Fruit fly (Drosophila melanogaster) whole organism, prepupa: ENCODE data around the gene CG33124.

Experiments
- Blimp-1 ChIP-seq: fragments of 200-800 bp; sonication (Bioruptor generic); optimal IDR thresholded peaks from 3 replicates; lab custom pipeline; 2017; ENCODE audit warnings: missing biosample characterization, missing genetic modification characterization, mild to moderate bottlenecking, moderate library complexity, missing genetic modification reagents
- CG10631 ChIP-seq: fragments of 200-800 bp; sonication (Bioruptor generic); optimal IDR thresholded peaks from 2 replicates; lab custom pipeline; 2016; ENCODE audit warnings: missing biosample characterization, missing genetic modification characterization
- CG11294 ChIP-seq: fragments of 200-800 bp; sonication (Bioruptor generic); IDR thresholded peaks from 2 replicates; pipeline ENCODE4 v1.3.6; 2022; ENCODE audit warnings: missing biosample characterization, missing genetic modification characterization
- CG11762 ChIP-seq: fragments of 200-800 bp; sonication (Bioruptor generic); optimal IDR thresholded peaks from 3 replicates; lab custom pipeline; 2016; ENCODE audit warnings: missing biosample characterization, missing genetic modification characterization; ENCODE audit not compliant: insufficient read depth
- CG11902 ChIP-seq: fragments of 200-800 bp; sonication (Bioruptor generic); optimal IDR thresholded peaks from 3 replicates; lab custom pipeline; 2016; ENCODE audit warnings: missing biosample characterization, missing genetic modification characterization
- CG15336 ChIP-seq: fragments of 200-800 bp; sonication (Bioruptor generic); IDR thresholded peaks from 2 replicates; pipeline ENCODE4 v1.3.6; 2022; ENCODE audit warnings: missing biosample characterization, missing genetic modification characterization
- CG1621 ChIP-seq: fragments of 200-800 bp; sonication (Bioruptor generic); optimal IDR thresholded peaks from 3 replicates; lab custom pipeline; 2018; ENCODE audit warnings: missing biosample characterization, mild to moderate bottlenecking, missing genetic modification characterization
- CG16779 ChIP-seq: fragments of 200-800 bp; sonication (Bioruptor generic); optimal IDR thresholded peaks from 3 replicates; lab custom pipeline; 2017; ENCODE audit warnings: missing biosample characterization, mild to moderate bottlenecking, missing genetic modification characterization
- CG3032 ChIP-seq: fragments of 200-800 bp; optimal IDR thresholded peaks from 2 replicates; lab custom pipeline; 2019; ENCODE audit warnings: missing biosample characterization, mild to moderate bottlenecking, missing genetic modification characterization, moderate library complexity
- CG31627 ChIP-seq: fragments of 200-800 bp; sonication (Bioruptor generic); optimal IDR thresholded peaks from 3 replicates; lab custom pipeline; 2016; ENCODE audit warnings: missing biosample characterization, missing genetic modification characterization
- CG32006 ChIP-seq: fragments of 200-800 bp; sonication (Bioruptor generic); optimal IDR thresholded peaks from 3 replicates; lab custom pipeline; 2017; ENCODE audit warnings: missing biosample characterization, mild to moderate bottlenecking, missing genetic modification characterization
- CG3919 ChIP-seq: fragments of 200-800 bp; sonication (Bioruptor generic); optimal IDR thresholded peaks from 3 replicates; lab custom pipeline; 2016; ENCODE audit warnings: missing biosample characterization, missing genetic modification characterization
- CG6808 ChIP-seq: fragments of 200-800 bp; sonication (Bioruptor generic); optimal IDR thresholded peaks from 3 replicates; lab custom pipeline; 2017; ENCODE audit warnings: missing biosample characterization, missing genetic modification characterization, mild to moderate bottlenecking, moderate library complexity, missing genetic modification reagents
- CG6854 ChIP-seq: fragments of 200-800 bp; sonication (Bioruptor generic); optimal IDR thresholded peaks from 2 replicates; lab custom pipeline; 2017; ENCODE audit warnings: missing biosample characterization, mild to moderate bottlenecking, missing genetic modification characterization
- CG7368 ChIP-seq: fragments of 200-800 bp; sonication (Bioruptor generic); optimal IDR thresholded peaks from 3 replicates; lab custom pipeline; 2016; ENCODE audit warnings: missing biosample characterization, missing genetic modification characterization
- CG8119 ChIP-seq: fragments of 200-800 bp; sonication (Bioruptor generic); IDR thresholded peaks from 3 replicates; pipeline ENCODE4 v1.3.6; 2022; ENCODE audit warnings: missing biosample characterization, missing genetic modification characterization
- CG8632 ChIP-seq: fragments of 200-800 bp; sonication (Bioruptor generic); optimal IDR thresholded peaks from 3 replicates; lab custom pipeline; 2016; ENCODE audit warnings: missing biosample characterization, missing genetic modification characterization
- CG9139 ChIP-seq: fragments of 200-800 bp; sonication (Bioruptor generic); optimal IDR thresholded peaks from 3 replicates; lab custom pipeline; 2017; ENCODE audit warnings: missing biosample characterization, mild to moderate bottlenecking, missing genetic modification characterization
- Eip75B ChIP-seq: fragments of 200-800 bp; sonication (Bioruptor generic); optimal IDR thresholded peaks from 3 replicates; lab custom pipeline; 2016; ENCODE audit warnings: missing biosample characterization, missing genetic modification characterization
- Eip78C ChIP-seq: fragments of 200-800 bp; sonication (Bioruptor generic); peaks from one replicate; lab custom pipeline; 2016; ENCODE audit warnings: missing biosample characterization, missing genetic modification characterization
- Eip93F ChIP-seq: fragments of 200-800 bp; sonication (Bioruptor generic); optimal IDR thresholded peaks from 2 replicates; lab custom pipeline; 2016; ENCODE audit warnings: missing biosample characterization, mild to moderate bottlenecking, missing genetic modification characterization
- Ets21C ChIP-seq: fragments of 200-800 bp; sonication (Bioruptor generic); optimal IDR thresholded peaks from 3 replicates; lab custom pipeline; 2016; ENCODE audit warnings: missing biosample characterization, missing genetic modification characterization
- Ets96B ChIP-seq: fragments of 200-800 bp; optimal IDR thresholded peaks from 2 replicates; lab custom pipeline; 2019; ENCODE audit warnings: missing biosample characterization, mild to moderate bottlenecking, missing genetic modification characterization, moderate library complexity
- Hr4 ChIP-seq: fragments of 200-800 bp; sonication (Bioruptor generic); optimal IDR thresholded peaks from 3 replicates; lab custom pipeline; 2016; ENCODE audit warnings: missing biosample characterization, missing genetic modification characterization
- Lpt ChIP-seq: fragments of 200-800 bp; sonication (Bioruptor generic); optimal IDR thresholded peaks from 3 replicates; lab custom pipeline; 2016; ENCODE audit warnings: missing biosample characterization, missing genetic modification characterization
- Met ChIP-seq: fragments of 200-800 bp; sonication (Bioruptor generic); optimal IDR thresholded peaks from 3 replicates; lab custom pipeline; 2016; ENCODE audit warnings: missing biosample characterization, missing genetic modification characterization
- OdsH ChIP-seq: fragments of 200-800 bp; sonication (Bioruptor generic); optimal IDR thresholded peaks from 3 replicates; lab custom pipeline; 2016; ENCODE audit warnings: missing biosample characterization, missing genetic modification characterization
- Smox ChIP-seq: fragments of 200-800 bp; sonication (Bioruptor generic); optimal IDR thresholded peaks from 3 replicates; lab custom pipeline; 2016; ENCODE audit warnings: missing biosample characterization, missing genetic modification characterization
- Sox102F ChIP-seq: fragments of 200-800 bp; sonication (Bioruptor generic); optimal IDR thresholded peaks from 2 replicates; lab custom pipeline; 2016; ENCODE audit warnings: missing biosample characterization, mild to moderate bottlenecking, missing genetic modification characterization
- Sox15 ChIP-seq: fragments of 200-800 bp; sonication (Bioruptor generic); optimal IDR thresholded peaks from 3 replicates; lab custom pipeline; 2016; ENCODE audit warnings: missing biosample characterization, missing genetic modification characterization
- achi ChIP-seq: fragments of 200-800 bp; sonication (Bioruptor generic); optimal IDR thresholded peaks from 3 replicates; lab custom pipeline; 2016; ENCODE audit warnings: missing biosample characterization, missing genetic modification characterization
- acj6 ChIP-seq: fragments of 200-800 bp; sonication (Bioruptor generic); optimal IDR thresholded peaks from 3 replicates; lab custom pipeline; 2016; ENCODE audit warnings: missing biosample characterization, missing genetic modification characterization
- cyc ChIP-seq: fragments of 200-800 bp; sonication (Bioruptor generic); optimal IDR thresholded peaks from 3 replicates; lab custom pipeline; 2016; ENCODE audit warnings: missing biosample characterization, missing genetic modification characterization
- dsx ChIP-seq: fragments of 200-800 bp; optimal IDR thresholded peaks from 3 replicates; lab custom pipeline; 2019; ENCODE audit warnings: missing biosample characterization, mild to moderate bottlenecking, missing genetic modification characterization, moderate library complexity; ENCODE audit not compliant: poor library complexity, severe bottlenecking
- eg ChIP-seq: fragments of 200-800 bp; sonication (Bioruptor generic); IDR thresholded peaks from 3 replicates; pipeline ENCODE4 v1.3.6; 2022; ENCODE audit warnings: missing biosample characterization, missing genetic modification characterization
- esn ChIP-seq: fragments of 200-800 bp; sonication (Bioruptor generic); optimal IDR thresholded peaks from 2 replicates; lab custom pipeline; 2016; ENCODE audit warnings: missing biosample characterization, mild to moderate bottlenecking, missing genetic modification characterization, moderate library complexity
- fd59A ChIP-seq: fragments of 200-800 bp; sonication (Bioruptor generic); optimal IDR thresholded peaks from 2 replicates; lab custom pipeline; 2017; ENCODE audit warnings: missing biosample characterization, mild to moderate bottlenecking, missing genetic modification characterization, missing genetic modification reagents
- fd85E ChIP-seq: fragments of 200-800 bp; sonication (Bioruptor generic); optimal IDR thresholded peaks from 3 replicates; lab custom pipeline; 2016; ENCODE audit warnings: missing biosample characterization, missing genetic modification characterization
- fkh ChIP-seq: fragments of 200-800 bp; sonication (Bioruptor generic); optimal IDR thresholded peaks from 3 replicates; lab custom pipeline; 2017; ENCODE audit warnings: missing biosample characterization, mild to moderate bottlenecking, missing genetic modification characterization, moderate library complexity
- lz ChIP-seq: fragments of 200-800 bp; sonication (Bioruptor generic); optimal IDR thresholded peaks from 3 replicates; lab custom pipeline; 2016; ENCODE audit warnings: missing biosample characterization, missing genetic modification characterization
- pdm3 ChIP-seq: fragments of 200-800 bp; sonication (Bioruptor generic); optimal IDR thresholded peaks from 3 replicates; lab custom pipeline; 2016; ENCODE audit warnings: missing biosample characterization, missing genetic modification characterization
- svp ChIP-seq: fragments of 200-800 bp; sonication (Bioruptor generic); peaks from one replicate; lab custom pipeline; 2016; ENCODE audit warnings: missing biosample characterization, missing genetic modification characterization
- topi ChIP-seq: fragments of 200-800 bp; sonication (Bioruptor generic); optimal IDR thresholded peaks from 3 replicates; lab custom pipeline; 2016; ENCODE audit warnings: missing biosample characterization, missing genetic modification characterization
- vri ChIP-seq: fragments of 200-800 bp; sonication (Bioruptor generic); optimal IDR thresholded peaks from 3 replicates; lab custom pipeline; 2016; ENCODE audit warnings: missing biosample characterization, mild to moderate bottlenecking, missing genetic modification characterization

CG33124 gene

dm6 chr2L:2177312-2177968 is 31.5 kb downstream of the CG33124 start (continued):
- peak; percentile 78 for TF ChIP-seq Met (GFP tag; lab: Kevin White, UChicago)
- no peak for TF ChIP-seq CG11294 (GFP tag; lab: Robert Waterston, UW)
- TF ChIP-seq CG16779 (tag; lab: Kevin White, UChicago) = no peak
- TF ChIP-seq CG15336 (GFP tag; lab: Robert Waterston, UW) = peak; percentile 39; the same call in 1 of the 2 replicates
- no peak for TF ChIP-seq CG9139 (GFP tag; lab: Kevin White, UChicago)
- peak; percentile 23 for TF ChIP-seq fd59A (GFP tag; lab: Kevin White, UChicago)
- peak; percentile 78 for TF ChIP-seq CG31627 (GFP tag; lab: Kevin White, UChicago)
- no peak for TF ChIP-seq CG6808 (GFP tag; lab: Kevin White, UChicago)
- peak; percentile 62 for TF ChIP-seq eg (GFP tag; lab: Robert Waterston, UW)
- peak; percentile 64 for TF ChIP-seq Ets96B (tag; lab: Kevin White, UChicago)
- peak; percentile 63 for TF ChIP-seq OdsH
- TF ChIP-seq Eip75B (GFP tag; lab: Kevin White, UChicago) = peak; percentile 63
- peak; percentile 24 for TF ChIP-seq CG1621 (tag; lab: Kevin White, UChicago)
- peak; percentile 70 for TF ChIP-seq Ets21C (GFP tag; lab: Kevin White, UChicago)
- TF ChIP-seq CG32006 (GFP tag; lab: Kevin White, UChicago) = peak; percentile 59
- TF ChIP-seq CG11762 = peak; percentile 75
- TF ChIP-seq Sox102F (GFP tag; lab: Kevin White, UChicago) = peak; percentile 79
- TF ChIP-seq Eip78C (GFP tag; lab: Kevin White, UChicago) = peak; percentile 92
- peak; percentile 78 for TF ChIP-seq pdm3 (GFP tag; lab: Kevin White, UChicago)
- peak; percentile 86 for TF ChIP-seq esn (GFP tag; lab: Kevin White, UChicago)
- TF ChIP-seq CG3032 (tag; lab: Kevin White, UChicago) = peak; percentile 51
- TF ChIP-seq fd85E (GFP tag; lab: Kevin White, UChicago) = no peak
- TF ChIP-seq vri (GFP tag; lab: Kevin White, UChicago) = peak; percentile 35
- TF ChIP-seq CG8119 = peak; percentile 15; the same call in 1 of the 3 replicates
- peak; percentile 76 for TF ChIP-seq CG8632 (GFP tag; lab: Kevin White, UChicago)

dm6 chr2L:2175930-2176643 is 32.8 kb downstream of the CG33124 start:
- TF ChIP-seq cyc (GFP tag; lab: Kevin White, UChicago) = peak; percentile 61
- no peak for TF ChIP-seq Lpt (GFP tag; lab: Kevin White, UChicago)
- TF ChIP-seq CG15336 (GFP tag; lab: Robert Waterston, UW) = peak; percentile 61; the same call in 1 of the 2 replicates
- peak; percentile 55 for TF ChIP-seq CG3032 (tag; lab: Kevin White, UChicago)
- no peak for TF ChIP-seq CG1621 (tag; lab: Kevin White, UChicago)
- TF ChIP-seq Met (GFP tag; lab: Kevin White, UChicago) = peak; percentile 59
- peak; percentile 83 for TF ChIP-seq fkh
- peak; percentile 60 for TF ChIP-seq Eip75B (GFP tag; lab: Kevin White, UChicago)
- TF ChIP-seq Blimp-1 (GFP tag; lab: Kevin White, UChicago) = peak; percentile 30
- TF ChIP-seq fd85E (GFP tag; lab: Kevin White, UChicago) = no peak
- TF ChIP-seq CG6854 = peak; percentile 50
- peak; percentile 52 for TF ChIP-seq Hr4
- no peak for TF ChIP-seq Sox102F (GFP tag; lab: Kevin White, UChicago)
- TF ChIP-seq Smox (GFP tag; lab: Kevin White, UChicago) = peak; percentile 64
- TF ChIP-seq achi (GFP tag; lab: Kevin White, UChicago) = peak; percentile 63
- peak; percentile 33; the same call in 1 of the 2 replicates for TF ChIP-seq CG11294 (GFP tag; lab: Robert Waterston, UW)
- peak; percentile 0 for TF ChIP-seq dsx (GFP tag; lab: Kevin White, UChicago)
- TF ChIP-seq CG7368 (GFP tag; lab: Kevin White, UChicago) = no peak
- TF ChIP-seq Eip78C (GFP tag; lab: Kevin White, UChicago) = peak; percentile 85
- TF ChIP-seq lz (GFP tag; lab: Kevin White, UChicago) = peak; percentile 67
- peak; percentile 43 for TF ChIP-seq CG11762
- TF ChIP-seq CG3919 (GFP tag; lab: Kevin White, UChicago) = peak; percentile 34
- peak; percentile 52; the same call in 2 of the 3 replicates for TF ChIP-seq eg (GFP tag; lab: Robert Waterston, UW)
- peak; percentile 37 for TF ChIP-seq CG10631 (GFP tag; lab: Kevin White, UChicago)
- TF ChIP-seq Sox15 (GFP tag; lab: Kevin White, UChicago) = peak; percentile 39
- peak; percentile 26 for TF ChIP-seq CG11902
- TF ChIP-seq CG31627 (GFP tag; lab: Kevin White, UChicago) = peak; percentile 57
- peak; percentile 43 for TF ChIP-seq fd59A (GFP tag; lab: Kevin White, UChicago)
- peak; percentile 62 for TF ChIP-seq pdm3 (GFP tag; lab: Kevin White, UChicago)
- peak; percentile 15 for TF ChIP-seq Eip93F (GFP tag; lab: Kevin White, UChicago)
- TF ChIP-seq acj6 (GFP tag; lab: Kevin White, UChicago) = peak; percentile 64
- TF ChIP-seq svp (GFP tag; lab: Kevin White, UChicago) = peak; percentile 80
- no peak for TF ChIP-seq Ets21C (GFP tag; lab: Kevin White, UChicago)
- peak; percentile 64 for TF ChIP-seq topi (GFP tag; lab: Kevin White, UChicago)
- peak; percentile 20 for TF ChIP-seq vri (GFP tag; lab: Kevin White, UChicago)
